Worm (Caenorhabditis elegans) whole organism, L3 larva: ENCODE measurements around the gene T08G5.15.

Source experiments
- eor-1 ChIP-seq, 2 experiments: fragments of 150-350 bp; optimal IDR thresholded peaks; 2 replicates each; lab custom pipeline; 2014 to 2018; ENCODE audit warnings: missing biosample characterization in 2 of 2, missing genetic modification characterization in 2 of 2
- fkh-10 ChIP-seq: sonication (generic microtip); optimal IDR thresholded peaks from 2 replicates; lab custom pipeline; 2017; ENCODE audit warnings: missing biosample characterization, missing genetic modification reagents, missing genetic modification characterization
- nhr-25 ChIP-seq: sonication (generic microtip); optimal IDR thresholded peaks from 2 replicates; lab custom pipeline; 2017; ENCODE audit warnings: missing biosample characterization, missing genetic modification characterization
- sea-2 ChIP-seq: fragments of 150-350 bp; sonication (generic microtip); optimal IDR thresholded peaks from 4 replicates; lab custom pipeline; 2014; ENCODE audit warnings: missing biosample characterization, missing genetic modification reagents, missing genetic modification characterization
- unc-62 ChIP-seq: fragments of 150-350 bp; sonication (generic microtip); optimal IDR thresholded peaks from 4 replicates; lab custom pipeline; 2014; ENCODE audit warnings: missing biosample characterization, missing genetic modification reagents, missing genetic modification characterization
- ztf-11 ChIP-seq: fragments of 150-350 bp; optimal IDR thresholded peaks from 2 replicates; lab custom pipeline; 2014; ENCODE audit warnings: missing biosample characterization, missing genetic modification characterization

DNA sequence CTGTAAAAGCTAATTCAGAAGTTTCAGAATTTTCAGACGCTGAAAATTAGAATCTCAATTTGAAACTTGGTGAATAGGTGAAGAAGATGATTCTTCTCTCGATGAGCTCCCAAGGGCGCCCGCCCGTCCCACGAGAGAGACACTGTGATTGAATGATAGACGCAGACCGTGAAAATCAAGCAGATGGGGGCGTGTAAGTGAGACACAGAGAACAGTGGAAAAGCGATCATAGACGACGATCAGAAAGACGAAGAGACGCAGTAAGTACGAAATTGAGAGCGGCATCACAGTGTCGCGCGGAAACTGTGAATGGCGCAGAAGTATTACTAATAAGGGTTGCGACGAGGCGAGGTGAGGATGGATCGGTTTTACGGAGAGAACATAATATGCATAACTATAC, 20.6 kb downstream of the T08G5.15 start:
- TF ChIP-seq eor-1 (tag; optimal IDR thresholded peaks at IDR 0.05; lab: Kevin White, UChicago), result no peak
- TF ChIP-seq unc-62 (GFP tag; lab: Kevin White, UChicago), result no peak
- no peak for TF ChIP-seq ztf-11 (tag; lab: Kevin White, UChicago)
- TF ChIP-seq fkh-10 (GFP tag; lab: Kevin White, UChicago), result no peak
- no peak for TF ChIP-seq sea-2 (GFP tag; lab: Kevin White, UChicago)
- peak; percentile 35 for TF ChIP-seq nhr-25 (tag; lab: Kevin White, UChicago)
